Worm (Caenorhabditis elegans) whole organism, early embryonic: ENCODE data around the gene hlh-11.

Experiments used
- ama-1 ChIP-seq: fragments of 150-350 bp; optimal IDR thresholded peaks from 2 replicates; lab custom pipeline; 2014
- flt-1 ChIP-seq: fragments of 200-800 bp; sonication (Bioruptor generic); IDR thresholded peaks from 2 replicates; pipeline ENCODE4 v1.3.6; 2022; ENCODE audit warnings: missing genetic modification characterization, missing compliant biosample characterization
- hnd-1 ChIP-seq: sonication (generic microtip); optimal IDR thresholded peaks from 2 replicates; lab custom pipeline; 2016; ENCODE audit warnings: missing genetic modification characterization, missing compliant biosample characterization

- TF ChIP-seq hnd-1 (no peak), flt-1 (GFP tag; lab: Robert Waterston, UW) (no peak), ama-1 (lab: Kevin White, UChicago) (no peak)
Measured at ce11 chrIII:9590212-9590611, 29.3 kb upstream of the hlh-11 start.
